Fruit fly (Drosophila melanogaster): ENCODE results near the gene Brf.

The Brf gene

DNA sequence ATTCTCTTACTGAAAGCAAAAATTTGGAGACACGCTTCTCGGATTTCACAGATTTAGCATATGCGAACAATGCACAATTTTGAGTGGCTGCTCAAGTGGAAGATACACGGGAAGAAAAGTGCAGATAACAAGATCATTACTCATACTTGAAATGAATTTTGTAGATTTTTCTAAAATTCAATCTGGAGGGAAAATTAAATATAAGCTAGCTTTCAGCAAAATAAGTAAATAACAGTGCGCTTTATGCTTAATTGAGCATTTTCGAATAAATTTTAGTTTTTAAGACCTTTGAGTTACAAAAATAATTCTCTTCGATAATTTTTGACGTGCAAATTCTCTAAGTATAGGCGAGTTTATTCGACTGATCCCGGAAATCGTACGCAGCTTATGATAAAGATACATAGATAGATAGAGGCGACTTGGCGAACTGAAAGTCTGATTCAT, 9.6 kb upstream of the Brf start (continued):
- TF ChIP-seq sna (GFP tag; IDR thresholded peaks at IDR 0.05; ENCODE audit: partially characterized antibody) (no peak), pb (GFP tag; optimal IDR thresholded peaks at IDR 0.05) (peak; percentile 41), CG12942 (GFP tag; optimal IDR thresholded peaks at IDR 0.05) (no peak), ttk (GFP tag; IDR thresholded peaks at IDR 0.05) (peak; percentile 16; the same call in 1 of the 2 replicates), CG10543 (GFP tag; optimal IDR thresholded peaks at IDR 0.05) (no peak), esg (GFP tag; conservative IDR thresholded peaks at IDR 0.05) (no peak), tio (GFP tag; optimal IDR thresholded peaks at IDR 0.05) (no peak), CG34224 (GFP tag; IDR thresholded peaks at IDR 0.05; ENCODE audit: partially characterized antibody) (no peak), br (optimal IDR thresholded peaks at IDR 0.05) (no peak), CG4328 (GFP tag; optimal IDR thresholded peaks at IDR 0.05) (no peak), CG34376 (GFP tag; optimal IDR thresholded peaks at IDR 0.05) (no peak), jumu (GFP tag; optimal IDR thresholded peaks at IDR 0.05) (peak; percentile 2), CG9876 (GFP tag; optimal IDR thresholded peaks at IDR 0.05) (no peak), bowl (GFP tag; IDR thresholded peaks at IDR 0.05) (no peak), mam (GFP tag; optimal IDR thresholded peaks at IDR 0.05) (no peak), CG7928 (GFP tag; optimal IDR thresholded peaks at IDR 0.05) (no peak), Nf-YB (GFP tag; optimal IDR thresholded peaks at IDR 0.05) (no peak), psq (GFP tag; optimal IDR thresholded peaks at IDR 0.05) (no peak), bbx (GFP tag; IDR thresholded peaks at IDR 0.05; ENCODE audit: partially characterized antibody) (no peak), CG4820 (GFP tag; optimal IDR thresholded peaks at IDR 0.05) (peak; percentile 51), CG16813 (GFP tag; IDR thresholded peaks at IDR 0.05; ENCODE audit: partially characterized antibody) (no peak), CG17612 (GFP tag; IDR thresholded peaks at IDR 0.05) (no peak), C15 (GFP tag; IDR thresholded peaks at IDR 0.05) (no peak), CG3838 (GFP tag; optimal IDR thresholded peaks at IDR 0.05) (no peak), tll (GFP tag; optimal IDR thresholded peaks at IDR 0.05) (no peak), CG8281 (tag; optimal IDR thresholded peaks at IDR 0.05) (peak; percentile 3), Side (GFP tag; optimal IDR thresholded peaks at IDR 0.05) (no peak), BtbVII (GFP tag; optimal IDR thresholded peaks at IDR 0.05) (no peak), CG12391 (tag; optimal IDR thresholded peaks at IDR 0.05) (no peak), ham (GFP tag; IDR thresholded peaks at IDR 0.05) (no peak), CG31388 (GFP tag; optimal IDR thresholded peaks at IDR 0.05) (no peak), CG7745 (tag; optimal IDR thresholded peaks at IDR 0.05) (no peak), pzg (GFP tag; optimal IDR thresholded peaks at IDR 0.05) (no peak), Dek (tag; optimal IDR thresholded peaks at IDR 0.05) (no peak), CG32532 (GFP tag; IDR thresholded peaks at IDR 0.05) (peak; percentile 38; the same call in 1 of the 2 replicates), pfk (GFP tag; optimal IDR thresholded peaks at IDR 0.05) (no peak), trh (GFP tag; optimal IDR thresholded peaks at IDR 0.05) (no peak), Fer2 (tag; optimal IDR thresholded peaks at IDR 0.05) (no peak), MESR4 (GFP tag; optimal IDR thresholded peaks at IDR 0.05) (no peak), MBD-R2 (GFP tag; IDR thresholded peaks at IDR 0.05) (no peak), CG8388 (GFP tag; optimal IDR thresholded peaks at IDR 0.05) (peak; percentile 40), CG30020 (tag; optimal IDR thresholded peaks at IDR 0.05) (no peak), pho (GFP tag; optimal IDR thresholded peaks at IDR 0.05) (no peak), Mrtf (GFP tag; IDR thresholded peaks at IDR 0.05) (no peak), sima (GFP tag; optimal IDR thresholded peaks at IDR 0.05) (no peak), Rx (GFP tag; IDR thresholded peaks at IDR 0.05) (no peak), D19B (GFP tag; optimal IDR thresholded peaks at IDR 0.05) (peak; percentile 22), fd96Cb (tag; optimal IDR thresholded peaks at IDR 0.05) (peak; percentile 63), Ada2b (GFP tag; IDR thresholded peaks at IDR 0.05) (peak; percentile 48), sens-2 (GFP tag; IDR thresholded peaks at IDR 0.05) (no peak), HLH4C (GFP tag; IDR thresholded peaks at IDR 0.05; ENCODE audit: partially characterized antibody) (no peak)
